Fruit fly (Drosophila melanogaster) whole organism, embryonic: ENCODE data around the gene Or69a.
A peak's percentile ranks its signal among the peaks of the same experiment; 100 is the strongest.

Experiments
- Abd-B ChIP-seq: fragments of 200-800 bp; sonication (Bioruptor generic); optimal IDR thresholded peaks from 2 replicates; lab custom pipeline; 2018; ENCODE audit warnings: missing biosample characterization, mild to moderate bottlenecking, missing genetic modification characterization, moderate library complexity
- Ada2b ChIP-seq: fragments of 200-800 bp; sonication (Bioruptor generic); IDR thresholded peaks from 2 replicates; pipeline ENCODE4 v1.3.6; 2022; ENCODE audit warnings: missing biosample characterization, missing genetic modification characterization
- Antp ChIP-seq: fragments of 200-800 bp; sonication (Bioruptor generic); optimal IDR thresholded peaks from 3 replicates; lab custom pipeline; 2016; ENCODE audit warnings: missing biosample characterization, missing genetic modification characterization
- CG10147 ChIP-seq: fragments of 200-800 bp; sonication (Bioruptor generic); optimal IDR thresholded peaks from 2 replicates; lab custom pipeline; 2019; ENCODE audit warnings: missing biosample characterization, mild to moderate bottlenecking, missing genetic modification characterization, moderate library complexity
- CG10543 ChIP-seq: fragments of 200-800 bp; sonication (Bioruptor generic); optimal IDR thresholded peaks from 3 replicates; lab custom pipeline; 2017; ENCODE audit warnings: missing biosample characterization, mild to moderate bottlenecking, missing genetic modification characterization, moderate library complexity
- CG11723 ChIP-seq: fragments of 200-800 bp; sonication (Bioruptor generic); optimal IDR thresholded peaks from 2 replicates; lab custom pipeline; 2017; ENCODE audit warnings: missing biosample characterization, mild to moderate bottlenecking, missing genetic modification characterization
- CG12104 ChIP-seq: fragments of 200-800 bp; sonication (Bioruptor generic); optimal IDR thresholded peaks from 3 replicates; lab custom pipeline; 2016; ENCODE audit warnings: missing biosample characterization, missing genetic modification characterization
- CG13424 ChIP-seq: fragments of 200-800 bp; sonication (Bioruptor generic); optimal IDR thresholded peaks from 2 replicates; lab custom pipeline; 2019; ENCODE audit warnings: missing biosample characterization, mild to moderate bottlenecking, missing genetic modification characterization, moderate library complexity
- CG14441 ChIP-seq: fragments of 200-800 bp; sonication (Bioruptor generic); IDR thresholded peaks from 2 replicates; pipeline ENCODE4 v1.3.6; 2022; ENCODE audit warnings: missing biosample characterization, missing genetic modification characterization
- CG14667 ChIP-seq: fragments of 200-800 bp; sonication (Bioruptor generic); IDR thresholded peaks from 2 replicates; pipeline ENCODE4 v1.3.6; 2022; ENCODE audit warnings: missing biosample characterization, missing genetic modification characterization
- CG1529 ChIP-seq: fragments of 200-800 bp; sonication (Bioruptor generic); optimal IDR thresholded peaks from 3 replicates; lab custom pipeline; 2018; ENCODE audit warnings: missing biosample characterization, missing genetic modification characterization
- CG17829 ChIP-seq: fragments of 200-800 bp; optimal IDR thresholded peaks from 2 replicates; lab custom pipeline; 2019; ENCODE audit warnings: missing biosample characterization, mild to moderate bottlenecking, missing genetic modification characterization, moderate library complexity
- CG18619 ChIP-seq: fragments of 200-800 bp; sonication (Bioruptor generic); optimal IDR thresholded peaks from 3 replicates; lab custom pipeline; 2017; ENCODE audit warnings: missing biosample characterization, mild to moderate bottlenecking, missing genetic modification characterization
- CG2712 ChIP-seq: fragments of 200-800 bp; optimal IDR thresholded peaks from 3 replicates; lab custom pipeline; 2019; ENCODE audit warnings: missing biosample characterization, mild to moderate bottlenecking, missing genetic modification characterization, moderate library complexity
- CG31388 ChIP-seq: fragments of 200-800 bp; sonication (Bioruptor generic); optimal IDR thresholded peaks from 2 replicates; lab custom pipeline; 2016; ENCODE audit warnings: missing biosample characterization, missing genetic modification characterization
- CG3163 ChIP-seq: fragments of 200-800 bp; sonication (Bioruptor generic); optimal IDR thresholded peaks from 3 replicates; lab custom pipeline; 2016; ENCODE audit warnings: missing biosample characterization, missing genetic modification characterization
- CG5953 ChIP-seq: fragments of 200-800 bp; sonication (Bioruptor generic); IDR thresholded peaks from 2 replicates; pipeline ENCODE4 v1.3.6; 2022; ENCODE audit warnings: missing biosample characterization, missing genetic modification characterization
- CG7556 ChIP-seq: fragments of 200-800 bp; sonication (Bioruptor generic); optimal IDR thresholded peaks from 2 replicates; lab custom pipeline; 2017; ENCODE audit warnings: missing biosample characterization, mild to moderate bottlenecking, missing genetic modification characterization
- CG7928 ChIP-seq: fragments of 200-800 bp; sonication (Bioruptor generic); optimal IDR thresholded peaks from 2 replicates; lab custom pipeline; 2017; ENCODE audit warnings: missing biosample characterization, mild to moderate bottlenecking, missing genetic modification characterization
- CG8290 ChIP-seq, 3 experiments: fragments of 200-800 bp; sonication (Bioruptor generic); optimal IDR thresholded peaks; 2 replicates each; lab custom pipeline; 2016 to 2019; ENCODE audit warnings: missing biosample characterization in 3 of 3, missing genetic modification characterization in 3 of 3, mild to moderate bottlenecking in 2 of 3, moderate library complexity in 1 of 3
- CG8478 ChIP-seq: fragments of >200 bp; optimal IDR thresholded peaks from 2 replicates; lab custom pipeline; 2018
- CG9876 ChIP-seq: fragments of 200-800 bp; sonication (Bioruptor generic); optimal IDR thresholded peaks from 2 replicates; lab custom pipeline; 2016; ENCODE audit warnings: missing biosample characterization, missing genetic modification characterization
- CTCF ChIP-seq: fragments of 200-800 bp; sonication (Bioruptor generic); optimal IDR thresholded peaks from 2 replicates; lab custom pipeline; 2017; ENCODE audit warnings: missing biosample characterization, mild to moderate bottlenecking, missing genetic modification characterization, moderate library complexity
- CoRest ChIP-seq: fragments of 200-800 bp; sonication (Bioruptor generic); optimal IDR thresholded peaks from 3 replicates; lab custom pipeline; 2018; ENCODE audit warnings: missing biosample characterization, mild to moderate bottlenecking, missing genetic modification characterization, moderate library complexity
- Doc3 ChIP-seq: fragments of 200-800 bp; sonication (Bioruptor generic); IDR thresholded peaks from 3 replicates; pipeline ENCODE4 v1.3.6; 2022; ENCODE audit warnings: missing biosample characterization, missing genetic modification characterization; ENCODE audit not compliant: partially characterized antibody
- Hand ChIP-seq: fragments of 200-800 bp; sonication (Bioruptor generic); optimal IDR thresholded peaks from 2 replicates; lab custom pipeline; 2017; ENCODE audit warnings: mild to moderate bottlenecking, missing biosample characterization, missing genetic modification reagents, missing genetic modification characterization
- HmgZ ChIP-seq: fragments of 200-800 bp; sonication (Bioruptor generic); optimal IDR thresholded peaks from 2 replicates; lab custom pipeline; 2018; ENCODE audit warnings: missing biosample characterization, mild to moderate bottlenecking, missing genetic modification characterization
- MESR4 ChIP-seq: fragments of 200-800 bp; sonication (Bioruptor generic); optimal IDR thresholded peaks from 2 replicates; lab custom pipeline; 2018; ENCODE audit warnings: missing biosample characterization, mild to moderate bottlenecking, missing genetic modification characterization, moderate library complexity
- Nf-YC ChIP-seq: fragments of 200-800 bp; optimal IDR thresholded peaks from 3 replicates; lab custom pipeline; 2019; ENCODE audit warnings: missing biosample characterization, mild to moderate bottlenecking, missing genetic modification characterization, moderate library complexity
- Optix ChIP-seq: fragments of 200-800 bp; sonication (Bioruptor generic); IDR thresholded peaks from 3 replicates; pipeline ENCODE4 v1.3.6; 2022; ENCODE audit warnings: missing biosample characterization, missing genetic modification characterization
- Poxn ChIP-seq: fragments of 200-800 bp; sonication (Bioruptor generic); IDR thresholded peaks from 2 replicates; pipeline ENCODE4 v1.3.6; 2022; ENCODE audit warnings: missing biosample characterization, missing genetic modification characterization
- Six4 ChIP-seq: fragments of 200-800 bp; sonication (Bioruptor generic); optimal IDR thresholded peaks from 2 replicates; lab custom pipeline; 2016; ENCODE audit warnings: missing biosample characterization, missing genetic modification characterization
- Spps ChIP-seq: fragments of 200-800 bp; sonication (Bioruptor generic); optimal IDR thresholded peaks from 2 replicates; lab custom pipeline; 2018; ENCODE audit warnings: missing biosample characterization, mild to moderate bottlenecking, missing genetic modification characterization
- Tbp ChIP-seq: fragments of >200 bp; optimal IDR thresholded peaks from 2 replicates; lab custom pipeline; 2018; ENCODE audit warnings: missing biosample characterization, missing genetic modification characterization
- abd-A ChIP-seq: fragments of 200-800 bp; sonication (Bioruptor generic); optimal IDR thresholded peaks from 3 replicates; lab custom pipeline; 2019; ENCODE audit warnings: missing biosample characterization, mild to moderate bottlenecking, missing genetic modification characterization, moderate library complexity
- bcd ChIP-seq: fragments of 200-800 bp; sonication (Bioruptor generic); optimal IDR thresholded peaks from 2 replicates; lab custom pipeline; 2017; ENCODE audit warnings: missing biosample characterization, mild to moderate bottlenecking, missing genetic modification characterization
- bsh ChIP-seq, 2 experiments: fragments of 200-800 bp; sonication (Bioruptor generic); optimal IDR thresholded peaks; 2 replicates each; lab custom pipeline; 2017 to 2018; ENCODE audit warnings: mild to moderate bottlenecking in 2 of 2, missing biosample characterization in 2 of 2, missing genetic modification characterization in 2 of 2, moderate library complexity in 1 of 2
- cwo ChIP-seq: fragments of 200-800 bp; sonication (Bioruptor generic); optimal IDR thresholded peaks from 3 replicates; lab custom pipeline; 2017; ENCODE audit warnings: missing biosample characterization, missing genetic modification characterization, mild to moderate bottlenecking, moderate library complexity, missing genetic modification reagents
- eyg ChIP-seq: fragments of 200-800 bp; sonication (Bioruptor generic); optimal IDR thresholded peaks from 3 replicates; lab custom pipeline; 2016; ENCODE audit warnings: missing biosample characterization, missing genetic modification characterization
- fd3F ChIP-seq: fragments of 200-800 bp; sonication (Bioruptor generic); optimal IDR thresholded peaks from 2 replicates; lab custom pipeline; 2018; ENCODE audit warnings: missing biosample characterization, mild to moderate bottlenecking, missing genetic modification characterization, moderate library complexity
- gem ChIP-seq: fragments of 200-800 bp; sonication (Bioruptor generic); optimal IDR thresholded peaks from 2 replicates; lab custom pipeline; 2019; ENCODE audit warnings: missing biosample characterization, mild to moderate bottlenecking, missing genetic modification characterization, moderate library complexity
- grn ChIP-seq: fragments of 200-800 bp; sonication (Bioruptor generic); optimal IDR thresholded peaks from 3 replicates; lab custom pipeline; 2017; ENCODE audit warnings: missing biosample characterization, missing genetic modification characterization
- kah ChIP-seq: fragments of 200-800 bp; sonication (Bioruptor generic); optimal IDR thresholded peaks from 2 replicates; lab custom pipeline; 2018; ENCODE audit warnings: missing biosample characterization, mild to moderate bottlenecking, missing genetic modification characterization
- maf-S ChIP-seq: fragments of 200-800 bp; sonication (Bioruptor generic); optimal IDR thresholded peaks from 2 replicates; lab custom pipeline; 2016; ENCODE audit warnings: missing biosample characterization, missing genetic modification characterization
- nmo ChIP-seq: fragments of 200-800 bp; sonication (Bioruptor generic); optimal IDR thresholded peaks from 2 replicates; lab custom pipeline; 2018; ENCODE audit warnings: missing biosample characterization, mild to moderate bottlenecking, missing genetic modification characterization, moderate library complexity
- nom ChIP-seq: fragments of 200-800 bp; sonication (Bioruptor generic); optimal IDR thresholded peaks from 2 replicates; lab custom pipeline; 2017; ENCODE audit warnings: missing biosample characterization, missing genetic modification characterization, mild to moderate bottlenecking, moderate library complexity, missing genetic modification reagents
- pros ChIP-seq: fragments of 200-800 bp; sonication (Bioruptor generic); optimal IDR thresholded peaks from 3 replicates; lab custom pipeline; 2019; ENCODE audit warnings: missing biosample characterization, mild to moderate bottlenecking, missing genetic modification characterization, moderate library complexity
- rib ChIP-seq: fragments of 200-800 bp; sonication (Bioruptor generic); IDR thresholded peaks from 2 replicates; pipeline ENCODE4 v1.3.6; 2022; ENCODE audit warnings: missing biosample characterization, missing genetic modification characterization
- sc ChIP-seq, 3 experiments: fragments of >200 bp in 2 of 3; fragments of 200-800 bp in 1 of 3; sonication (Bioruptor generic) in 1 of 3; optimal IDR thresholded peaks; 2 replicates in 2 of 3; 3 replicates in 1 of 3; lab custom pipeline; 2017; ENCODE audit warnings: mild to moderate bottlenecking in 1 of 3, missing biosample characterization in 1 of 3, missing genetic modification characterization in 1 of 3, missing genetic modification reagents in 1 of 3
- slp2 ChIP-seq: fragments of 200-800 bp; sonication (Bioruptor generic); optimal IDR thresholded peaks from 2 replicates; lab custom pipeline; 2016; ENCODE audit warnings: missing biosample characterization, missing genetic modification characterization
- z ChIP-seq: fragments of 200-800 bp; sonication (Bioruptor generic); IDR thresholded peaks from 3 replicates; pipeline ENCODE4 v1.3.6; 2022; ENCODE audit warnings: missing biosample characterization, missing genetic modification characterization

The Or69a gene

dm6 chr3L:13007946-13008462 lies 40.5 kb upstream of the Or69a start (continued):
- TF ChIP-seq nom (GFP tag; lab: Kevin White, UChicago) (no peak), CTCF (GFP tag; lab: Kevin White, UChicago) (no peak), Six4 (no peak), CG5953 (GFP tag; lab: Robert Waterston, UW) (no peak), CoRest (no peak), CG18619 (GFP tag; lab: Kevin White, UChicago) (no peak), CG9876 (GFP tag; lab: Kevin White, UChicago) (no peak), grn (GFP tag; lab: Kevin White, UChicago) (no peak), Hand (no peak), CG3163 (GFP tag; lab: Kevin White, UChicago) (no peak), CG8478 (lab: Kevin White, UChicago) (no peak), CG7556 (GFP tag; lab: Kevin White, UChicago) (no peak), CG12104 (no peak), CG7928 (GFP tag; lab: Kevin White, UChicago) (no peak), eyg (GFP tag; lab: Kevin White, UChicago) (no peak), CG1529 (no peak), slp2 (no peak), CG10147 (GFP tag; lab: Kevin White, UChicago) (no peak), pros (GFP tag; lab: Kevin White, UChicago) (no peak), Ada2b (GFP tag; lab: Robert Waterston, UW) (no peak), CG11723 (no peak), CG10543 (GFP tag; lab: Kevin White, UChicago) (no peak), Doc3 (peak; percentile 69), abd-A (tag; lab: Kevin White, UChicago) (no peak), sc (optimal IDR thresholded peaks at IDR 0.05; lab: Kevin White, UChicago) (no peak), sc (GFP tag; optimal IDR thresholded peaks at IDR 0.05; lab: Kevin White, UChicago) (no peak), CG14667 (GFP tag; lab: Robert Waterston, UW) (no peak), Spps (tag; lab: Kevin White, UChicago) (no peak), rib (no peak), cwo (GFP tag; lab: Kevin White, UChicago) (no peak), nmo (GFP tag; lab: Kevin White, UChicago) (no peak), CG13424 (tag; lab: Kevin White, UChicago) (no peak), maf-S (GFP tag; lab: Kevin White, UChicago) (no peak), CG31388 (GFP tag; lab: Kevin White, UChicago) (no peak), MESR4 (no peak), CG17829 (tag; lab: Kevin White, UChicago) (peak; percentile 24), Poxn (GFP tag; lab: Robert Waterston, UW) (no peak), bsh (GFP tag; optimal IDR thresholded peaks at IDR 0.05; lab: Kevin White, UChicago) (no peak), Abd-B (GFP tag; lab: Kevin White, UChicago) (peak; percentile 56), fd3F (GFP tag; lab: Kevin White, UChicago) (no peak), bcd (GFP tag; lab: Kevin White, UChicago) (no peak), Antp (GFP tag; lab: Kevin White, UChicago) (no peak), CG2712 (tag; lab: Kevin White, UChicago) (peak; percentile 47), kah (GFP tag; lab: Kevin White, UChicago) (no peak), z (GFP tag; lab: Robert Waterston, UW) (no peak), gem (tag; lab: Kevin White, UChicago) (peak; percentile 42), CG8290 (GFP tag; optimal IDR thresholded peaks at IDR 0.05; lab: Kevin White, UChicago) (peak; percentile 15), CG8290 (tag; optimal IDR thresholded peaks at IDR 0.05; lab: Kevin White, UChicago) (no peak), CG14441 (GFP tag; lab: Robert Waterston, UW) (no peak), Tbp (GFP tag; lab: Kevin White, UChicago) (no peak), Nf-YC (no peak), HmgZ (no peak), Optix (GFP tag; lab: Robert Waterston, UW) (no peak)
